Worm (Caenorhabditis elegans): ENCODE results near the gene fask-1.
A peak's percentile ranks its signal among the peaks of the same experiment; 100 is the strongest.

DNA sequence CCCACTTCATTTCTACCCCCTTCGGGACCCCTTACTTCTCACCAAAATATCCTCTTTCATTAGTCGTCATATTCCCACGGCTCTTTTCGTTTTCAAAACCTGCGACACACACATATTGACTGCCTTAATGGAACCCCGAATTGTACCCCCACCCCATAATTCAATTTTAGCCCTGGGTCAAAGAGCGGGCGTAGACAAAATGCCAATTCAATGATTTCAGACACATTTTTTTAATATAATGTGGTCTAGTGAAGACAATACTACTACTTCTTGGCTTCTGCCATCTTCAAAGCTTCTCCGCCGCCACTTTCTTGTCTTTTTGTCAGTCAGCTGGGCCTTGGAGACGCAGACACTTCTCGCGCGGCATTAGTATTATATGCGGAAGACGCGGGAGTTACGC, 27.2 kb downstream of the fask-1 start:
- TF ChIP-seq dmd-6 (GFP tag; IDR thresholded peaks at IDR 0.05) (no peak), ceh-44 (GFP tag; IDR thresholded peaks at IDR 0.05) (no peak), nhr-76 (tag; optimal IDR thresholded peaks at IDR 0.05) (no peak), nhr-6 (tag; optimal IDR thresholded peaks at IDR 0.05) (no peak), hmg-1.1 (GFP tag; IDR thresholded peaks at IDR 0.05) (no peak), saeg-2 (GFP tag; IDR thresholded peaks at IDR 0.05) (no peak), nhr-102 (tag; optimal IDR thresholded peaks at IDR 0.05) (no peak), pha-4 (GFP tag; IDR thresholded peaks at IDR 0.05) (0 out of 2 replicates have a peak, but pooled peaks have one; percentile 21), pha-4 (tag; optimal IDR thresholded peaks at IDR 0.05) (no peak), pqm-1 (tag; optimal IDR thresholded peaks at IDR 0.05) (no peak)

All from whole organism, L4 larva.